Worm (Caenorhabditis elegans) whole organism, mixed stage, embryonic: ENCODE measurements around the gene Y46G5A.20.

Source experiments
- ces-1 ChIP-seq: fragments of 150-350 bp; optimal IDR thresholded peaks from 2 replicates; lab custom pipeline; 2014; ENCODE audit warnings: missing biosample characterization, missing genetic modification reagents, missing genetic modification characterization
- elt-1 ChIP-seq: sonication (generic microtip); optimal IDR thresholded peaks from 2 replicates; lab custom pipeline; 2017; ENCODE audit warnings: missing genetic modification characterization, mild to moderate bottlenecking, missing compliant biosample characterization, antibody characterized with exemption, moderate library complexity, borderline replicate concordance; ENCODE audit not compliant: insufficient read depth
- flh-1 ChIP-seq: fragments of 200-800 bp; sonication (Bioruptor generic); optimal IDR thresholded peaks from 2 replicates; lab custom pipeline; 2018; ENCODE audit warnings: mild to moderate bottlenecking, missing genetic modification characterization, moderate library complexity, missing compliant biosample characterization
- mep-1 ChIP-seq: fragments of 150-350 bp; optimal IDR thresholded peaks from 2 replicates; lab custom pipeline; 2017; ENCODE audit warnings: missing biosample characterization, missing genetic modification reagents, missing genetic modification characterization, inconsistent platforms
- nhr-12 ChIP-seq: fragments of 150-350 bp; optimal IDR thresholded peaks from 2 replicates; lab custom pipeline; 2014; ENCODE audit warnings: missing biosample characterization, missing genetic modification characterization
- nhr-237 ChIP-seq: fragments of 150-350 bp; optimal IDR thresholded peaks from 2 replicates; lab custom pipeline; 2014; ENCODE audit warnings: missing biosample characterization, missing genetic modification characterization
- nhr-76 ChIP-seq: sonication (generic microtip); optimal IDR thresholded peaks from 2 replicates; lab custom pipeline; 2017; ENCODE audit warnings: missing biosample characterization, missing genetic modification characterization
- pha-4 ChIP-seq: fragments of 150-350 bp; optimal IDR thresholded peaks from 2 replicates; lab custom pipeline; 2018; ENCODE audit warnings: missing biosample characterization, missing genetic modification reagents, missing genetic modification characterization
- snpc-4 ChIP-seq: fragments of 150-350 bp; optimal IDR thresholded peaks from 2 replicates; lab custom pipeline; 2014; ENCODE audit warnings: missing biosample characterization, missing genetic modification characterization
- zip-8 ChIP-seq: fragments of 150-350 bp; optimal IDR thresholded peaks from 2 replicates; lab custom pipeline; 2014; ENCODE audit warnings: missing biosample characterization, missing genetic modification characterization
- ztf-11 ChIP-seq: fragments of 150-350 bp; optimal IDR thresholded peaks from 2 replicates; lab custom pipeline; 2014; ENCODE audit warnings: missing biosample characterization, missing genetic modification characterization

ce11 chrII:12824463-12824862, 13.7 kb downstream of the Y46G5A.20 start:
- TF ChIP-seq mep-1 (tag; lab: Kevin White, UChicago) (no peak), pha-4 (tag; lab: Kevin White, UChicago) (no peak), ztf-11 (tag; lab: Kevin White, UChicago) (no peak), nhr-76 (tag; lab: Kevin White, UChicago) (no peak), nhr-237 (tag; lab: Kevin White, UChicago) (no peak), ces-1 (no peak), flh-1 (no peak), nhr-12 (no peak), snpc-4 (tag; lab: Kevin White, UChicago) (no peak), zip-8 (tag; lab: Kevin White, UChicago) (no peak), elt-1 (tag; lab: Kevin White, UChicago) (no peak)
